Fruit fly (Drosophila melanogaster): ENCODE measurements around the gene Dph4.
A peak's percentile ranks its signal among the peaks of the same experiment; 100 is the strongest.

Dph4 gene

dm6 chr3R:5587863-5588519, 35.9 kb downstream of the Dph4 start, which contains the start of gene CG2926 (continued):
- TF ChIP-seq CG9215 (GFP tag; IDR thresholded peaks at IDR 0.05): no peak
- TF ChIP-seq CrebB (tag; optimal IDR thresholded peaks at IDR 0.05): no peak
- TF ChIP-seq z (GFP tag; IDR thresholded peaks at IDR 0.05): no peak
- no peak for TF ChIP-seq nom (GFP tag; optimal IDR thresholded peaks at IDR 0.05)
- TF ChIP-seq Med (GFP tag): peak; percentile 92
- TF ChIP-seq CG18619 (GFP tag; optimal IDR thresholded peaks at IDR 0.05): no peak
- peak; percentile 86 for TF ChIP-seq YL-1 (GFP tag; optimal IDR thresholded peaks at IDR 0.05)
- no peak for TF ChIP-seq CG15073 (GFP tag; optimal IDR thresholded peaks at IDR 0.05)
- peak; percentile 28 for TF ChIP-seq kay (GFP tag; optimal IDR thresholded peaks at IDR 0.05)
- TF ChIP-seq D19B (GFP tag; optimal IDR thresholded peaks at IDR 0.05): no peak
- TF ChIP-seq pnt (GFP tag; optimal IDR thresholded peaks at IDR 0.05): peak; percentile 33
- TF ChIP-seq repo (GFP tag; optimal IDR thresholded peaks at IDR 0.05): peak; percentile 16
- no peak for TF ChIP-seq CG10274 (GFP tag; optimal IDR thresholded peaks at IDR 0.05)
- no peak for TF ChIP-seq gro (GFP tag; optimal IDR thresholded peaks at IDR 0.05)
- peak; percentile 82 for TF ChIP-seq Dll (GFP tag; IDR thresholded peaks at IDR 0.05; ENCODE audit: partially characterized antibody)
- TF ChIP-seq CG8765 (GFP tag; IDR thresholded peaks at IDR 0.05): no peak
- TF ChIP-seq prd (optimal IDR thresholded peaks at IDR 0.05): no peak
- peak; percentile 31; the same call in 1 of the 3 replicates for TF ChIP-seq prd (GFP tag; IDR thresholded peaks at IDR 0.05)
- peak; percentile 84 for TF ChIP-seq inv (GFP tag; IDR thresholded peaks at IDR 0.05; ENCODE audit: partially characterized antibody)
- TF ChIP-seq Sox102F (GFP tag; optimal IDR thresholded peaks at IDR 0.05): no peak
- TF ChIP-seq eve (GFP tag; optimal IDR thresholded peaks at IDR 0.05): no peak
- no peak for TF ChIP-seq sim (GFP tag; IDR thresholded peaks at IDR 0.05)
- no peak for TF ChIP-seq cwo (GFP tag; optimal IDR thresholded peaks at IDR 0.05)
- TF ChIP-seq Ptx1 (GFP tag; IDR thresholded peaks at IDR 0.05): peak; percentile 51
- TF ChIP-seq CG6791 (GFP tag; IDR thresholded peaks at IDR 0.05; ENCODE audit: partially characterized antibody): peak; percentile 94
- no peak for TF ChIP-seq ash1 (GFP tag; optimal IDR thresholded peaks at IDR 0.05)
- no peak for TF ChIP-seq CG16779 (GFP tag; IDR thresholded peaks at IDR 0.05)
- TF ChIP-seq CG17612 (GFP tag; IDR thresholded peaks at IDR 0.05): no peak
- 0 out of 3 replicates have a peak, but pooled peaks have one; percentile 20 for TF ChIP-seq Optix (GFP tag; IDR thresholded peaks at IDR 0.05)
- peak; percentile 81 for TF ChIP-seq CG30020 (tag; optimal IDR thresholded peaks at IDR 0.05)
- no peak for TF ChIP-seq danr (GFP tag; IDR thresholded peaks at IDR 0.05)
- no peak for TF ChIP-seq CG7839 (tag; optimal IDR thresholded peaks at IDR 0.05)
- TF ChIP-seq CG6689 (GFP tag; IDR thresholded peaks at IDR 0.05): no peak
- no peak for TF ChIP-seq CG2889 (GFP tag; IDR thresholded peaks at IDR 0.05)
- no peak for TF ChIP-seq CG31224 (GFP tag; IDR thresholded peaks at IDR 0.05)
- no peak for TF ChIP-seq croc (GFP tag; conservative IDR thresholded peaks at IDR 0.05)
- TF ChIP-seq CG6854 (GFP tag; optimal IDR thresholded peaks at IDR 0.05): no peak
- TF ChIP-seq CG30403 (GFP tag; optimal IDR thresholded peaks at IDR 0.05): no peak
- no peak for TF ChIP-seq CG1832 (GFP tag; optimal IDR thresholded peaks at IDR 0.05)
- no peak for TF ChIP-seq Dad (GFP tag; optimal IDR thresholded peaks at IDR 0.05)
- TF ChIP-seq bigmax (GFP tag; optimal IDR thresholded peaks at IDR 0.05): no peak
- TF ChIP-seq CG12155 (GFP tag; optimal IDR thresholded peaks at IDR 0.05): peak; percentile 66
- no peak for TF ChIP-seq CG32772 (GFP tag; IDR thresholded peaks at IDR 0.05)
- no peak for TF ChIP-seq Awh (GFP tag; IDR thresholded peaks at IDR 0.05)
- TF ChIP-seq MESR4 (GFP tag; optimal IDR thresholded peaks at IDR 0.05): peak; percentile 94
- TF ChIP-seq CG3838 (GFP tag; optimal IDR thresholded peaks at IDR 0.05): no peak
- peak; percentile 29 for TF ChIP-seq CHES-1-like (GFP tag; optimal IDR thresholded peaks at IDR 0.05)
- no peak for TF ChIP-seq CG3407 (GFP tag; optimal IDR thresholded peaks at IDR 0.05)
- no peak for TF ChIP-seq CG15269 (tag; optimal IDR thresholded peaks at IDR 0.05)
- TF ChIP-seq Chrac-16 (GFP tag; optimal IDR thresholded peaks at IDR 0.05): no peak
- TF ChIP-seq CG15601 (tag; optimal IDR thresholded peaks at IDR 0.05): no peak
